Fruit fly (Drosophila melanogaster): Measurements from ENCODE around the gene CG5282.

dm6 chr3L:20385408-20385807 lies 40.5 kb downstream of the CG5282 start:
- TF ChIP-seq pan (optimal IDR thresholded peaks at IDR 0.05): no peak
- TF ChIP-seq psq (optimal IDR thresholded peaks at IDR 0.05): no peak
- no peak for TF ChIP-seq CG8478 (optimal IDR thresholded peaks at IDR 0.05)
- no peak for TF ChIP-seq usp (GFP tag; optimal IDR thresholded peaks at IDR 0.05)
- no peak for TF ChIP-seq Dll (optimal IDR thresholded peaks at IDR 0.05)
- TF ChIP-seq EcR (GFP tag; optimal IDR thresholded peaks at IDR 0.05): no peak
